Worm (Caenorhabditis elegans): ENCODE measurements around the gene ZK632.14.

Gene ZK632.14

DNA sequence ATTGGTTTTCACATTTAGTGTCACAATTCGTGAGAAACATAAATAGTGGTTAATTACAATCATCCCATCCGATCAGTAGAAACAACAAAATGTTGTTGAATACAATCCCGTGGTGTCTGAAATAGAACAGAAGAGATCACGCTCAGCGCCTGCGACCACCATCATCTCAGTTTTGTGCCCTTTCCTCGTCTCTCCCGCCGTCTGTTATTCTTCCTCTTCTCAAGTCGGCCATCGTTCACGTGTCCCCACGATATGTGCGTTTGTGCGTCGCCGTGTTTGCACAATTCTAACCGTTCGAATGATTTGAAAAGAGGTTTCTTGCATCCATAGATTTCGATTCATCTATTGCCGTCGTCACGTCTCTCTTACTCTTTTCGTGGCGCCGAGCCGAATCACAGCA lies 5.5 kb downstream of the ZK632.14 start, which contains the start of gene panl-3 (continued):
- no peak for TF ChIP-seq Y56A3A.18 (GFP tag; IDR thresholded peaks at IDR 0.05)
- no peak for TF ChIP-seq tbx-9 (tag; optimal IDR thresholded peaks at IDR 0.05; ENCODE audit: borderline replicate concordance)
- no peak for TF ChIP-seq akir-1 (GFP tag; optimal IDR thresholded peaks at IDR 0.05)
- TF ChIP-seq zfh-2 (GFP tag; conservative IDR thresholded peaks at IDR 0.05), result peak; percentile 83
- no peak for TF ChIP-seq ceh-100 (GFP tag; IDR thresholded peaks at IDR 0.05)
- TF ChIP-seq ztf-25 (GFP tag; IDR thresholded peaks at IDR 0.05), result no peak
- 0 out of 2 replicates have a peak, but pooled peaks have one; percentile 26 for TF ChIP-seq dox-1 (GFP tag; IDR thresholded peaks at IDR 0.05)
- no peak for TF ChIP-seq F52B5.7 (tag; optimal IDR thresholded peaks at IDR 0.05)
- no peak for TF ChIP-seq madf-3 (GFP tag; IDR thresholded peaks at IDR 0.05)
- TF ChIP-seq mcd-1 (GFP tag; IDR thresholded peaks at IDR 0.05), result peak; percentile 46; the same call in 1 of the 2 replicates
- no peak for TF ChIP-seq sea-2 (GFP tag; IDR thresholded peaks at IDR 0.05)
- TF ChIP-seq B0261.1 (tag; optimal IDR thresholded peaks at IDR 0.05), result no peak
- TF ChIP-seq F33H1.4 (GFP tag; IDR thresholded peaks at IDR 0.05), result no peak
- no peak for TF ChIP-seq lin-35 (GFP tag; optimal IDR thresholded peaks at IDR 0.05)
- TF ChIP-seq hmg-20 (GFP tag; IDR thresholded peaks at IDR 0.05), result no peak
- no peak for TF ChIP-seq rec-8 (tag; optimal IDR thresholded peaks at IDR 0.05)
- peak; percentile 52 for TF ChIP-seq chd-7 (tag; optimal IDR thresholded peaks at IDR 0.05)
- no peak for TF ChIP-seq unc-62 (GFP tag; optimal IDR thresholded peaks at IDR 0.05)
- peak; percentile 4 for TF ChIP-seq ztf-26 (tag; optimal IDR thresholded peaks at IDR 0.05)
- no peak for TF ChIP-seq ZK185.1 (tag; optimal IDR thresholded peaks at IDR 0.05; ENCODE audit: poor library complexity, severe bottlenecking)
- TF ChIP-seq sdz-38 (tag; optimal IDR thresholded peaks at IDR 0.05), result no peak
- no peak for TF ChIP-seq athp-1 (tag; optimal IDR thresholded peaks at IDR 0.05)
- peak; percentile 49 for TF ChIP-seq ceh-27 (GFP tag; optimal IDR thresholded peaks at IDR 0.05)
- peak; percentile 36 for TF ChIP-seq somi-1 (GFP tag; optimal IDR thresholded peaks at IDR 0.05)
- TF ChIP-seq B0019.2 (GFP tag; conservative IDR thresholded peaks at IDR 0.05), result no peak
- peak; percentile 22 for TF ChIP-seq ama-1 (optimal IDR thresholded peaks at IDR 0.05)
- no peak for TF ChIP-seq ama-1 (GFP tag; optimal IDR thresholded peaks at IDR 0.05)
- TF ChIP-seq hmg-1.2 (GFP tag; IDR thresholded peaks at IDR 0.05), result peak; percentile 46; the same call in 1 of the 2 replicates
- no peak for TF ChIP-seq ceh-91 (GFP tag; IDR thresholded peaks at IDR 0.05)
- TF ChIP-seq lag-1 (GFP tag; IDR thresholded peaks at IDR 0.05), result no peak
- TF ChIP-seq aptf-2 (GFP tag; conservative IDR thresholded peaks at IDR 0.05), result no peak
- no peak for TF ChIP-seq tlf-1 (GFP tag; optimal IDR thresholded peaks at IDR 0.05)
- peak; percentile 88 for TF ChIP-seq attf-5 (GFP tag; optimal IDR thresholded peaks at IDR 0.05)
- TF ChIP-seq C17E4.6 (GFP tag; IDR thresholded peaks at IDR 0.05), result no peak
- TF ChIP-seq snpc-3.4 (tag; optimal IDR thresholded peaks at IDR 0.05), result no peak
- TF ChIP-seq madf-8 (GFP tag; conservative IDR thresholded peaks at IDR 0.05), result no peak
- TF ChIP-seq zim-3 (tag; optimal IDR thresholded peaks at IDR 0.05), result no peak
- peak; percentile 47; the same call in 1 of the 2 replicates for TF ChIP-seq cebp-1 (GFP tag; IDR thresholded peaks at IDR 0.05)
- peak; percentile 64 for TF ChIP-seq cebp-1 (tag; optimal IDR thresholded peaks at IDR 0.05)
- no peak; the same call in 1 of the 2 replicates for TF ChIP-seq B0336.3 (GFP tag; IDR thresholded peaks at IDR 0.05)
- no peak for TF ChIP-seq F10E7.11 (tag; optimal IDR thresholded peaks at IDR 0.05)
- TF ChIP-seq T07F8.4 (tag; optimal IDR thresholded peaks at IDR 0.05), result no peak
- no peak for TF ChIP-seq efl-1 (GFP tag; optimal IDR thresholded peaks at IDR 0.05)
- TF ChIP-seq hlh-12 (tag; optimal IDR thresholded peaks at IDR 0.05), result no peak
- no peak for TF ChIP-seq snpc-1.3 (tag; optimal IDR thresholded peaks at IDR 0.05; ENCODE audit: insufficient read depth)
- no peak for TF ChIP-seq snpc-1.1 (tag; optimal IDR thresholded peaks at IDR 0.05; ENCODE audit: insufficient read depth)
- TF ChIP-seq madf-6 (GFP tag; IDR thresholded peaks at IDR 0.05), result no peak; the same call in 1 of the 2 replicates
- TF ChIP-seq attf-3 (GFP tag; conservative IDR thresholded peaks at IDR 0.05), result no peak
- no peak for TF ChIP-seq xnd-1 (tag; optimal IDR thresholded peaks at IDR 0.05)
